Worm (Caenorhabditis elegans): Measurements from ENCODE around the gene sre-32.

Gene sre-32

DNA sequence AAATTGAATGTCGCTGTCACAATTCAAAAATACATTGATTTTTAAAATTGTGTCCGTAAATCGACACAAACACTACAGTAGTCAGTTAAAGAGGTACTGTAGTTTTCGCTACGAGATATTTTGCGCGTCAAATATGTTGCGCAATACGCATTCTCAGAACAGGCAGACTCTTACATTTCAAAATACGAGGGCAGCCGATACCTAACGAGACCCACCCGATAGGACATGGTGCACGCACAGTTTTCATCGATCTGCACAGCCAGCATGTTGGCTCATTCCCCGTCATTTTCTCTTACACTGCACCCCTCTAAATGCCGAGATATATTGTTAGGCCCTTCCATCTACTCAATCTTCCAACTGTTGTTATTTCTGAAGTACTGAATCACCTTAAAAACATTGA lies 5.7 kb upstream of the sre-32 start, which contains the start of gene F15A4.2:
Gene F15A4.2 (plus strand): TSS at position 301 of the 400 bp plus-strand sequence.
- TF ChIP-seq mdl-1 (tag; optimal IDR thresholded peaks at IDR 0.05) (no peak), C34B4.2 (tag; optimal IDR thresholded peaks at IDR 0.05) (no peak), rnt-1 (tag; optimal IDR thresholded peaks at IDR 0.05) (no peak), nhr-11 (tag; optimal IDR thresholded peaks at IDR 0.05) (no peak), dpl-1 (GFP tag; optimal IDR thresholded peaks at IDR 0.05) (no peak), lin-13 (GFP tag; optimal IDR thresholded peaks at IDR 0.05) (no peak), lin-35 (GFP tag; optimal IDR thresholded peaks at IDR 0.05) (no peak), zip-4 (GFP tag; optimal IDR thresholded peaks at IDR 0.05) (no peak), blmp-1 (tag; optimal IDR thresholded peaks at IDR 0.05) (no peak), alr-1 (tag; optimal IDR thresholded peaks at IDR 0.05; ENCODE audit: borderline replicate concordance) (no peak)

ce11 chrII:12460602-12461453 lies 4.3 kb upstream of the sre-32 start, which contains the start of gene tag-280:
Gene tag-280 (plus strand): TSS chrII:12460652.
- TF ChIP-seq efl-1 (optimal IDR thresholded peaks at IDR 0.05), result no peak
- TF ChIP-seq efl-1 (GFP tag; optimal IDR thresholded peaks at IDR 0.05 in 1 of 2), result peak in 1 of 2 experiments; percentile 59
- no peak for TF ChIP-seq zag-1 (tag; optimal IDR thresholded peaks at IDR 0.05)

DNA sequence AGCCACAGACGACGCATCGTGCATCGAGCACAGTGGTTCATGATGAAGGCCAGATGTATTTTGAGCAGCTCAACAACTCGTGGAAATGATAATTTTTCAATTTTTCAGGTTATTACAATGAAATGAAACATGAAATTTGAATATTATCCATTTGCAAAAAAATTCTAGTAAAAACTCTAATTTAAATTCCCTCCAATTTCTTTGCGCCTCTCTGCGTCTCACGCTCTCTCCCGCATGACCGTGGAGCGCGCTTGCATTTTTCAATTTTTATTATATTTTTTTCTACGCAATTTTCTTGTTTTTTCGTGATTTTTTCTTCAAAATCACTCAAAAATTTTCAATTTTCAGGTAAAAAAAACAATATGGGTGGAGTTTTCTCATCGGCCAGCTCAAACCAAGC lies 2.9 kb upstream of the sre-32 start, which contains the start of gene tag-281:
Gene tag-281 (plus strand): TSS at position 340 of the 400 bp plus-strand sequence.
- TF ChIP-seq sox-4 (tag; optimal IDR thresholded peaks at IDR 0.05) (peak; percentile 45), nhr-85 (tag) (peak; percentile 93), F16B12.6 (tag; optimal IDR thresholded peaks at IDR 0.05) (peak; percentile 72), nhr-76 (tag; optimal IDR thresholded peaks at IDR 0.05) (no peak), mdl-1 (tag; optimal IDR thresholded peaks at IDR 0.05) (peak in 1 of 2 experiments; percentile 69), nhr-11 (tag; optimal IDR thresholded peaks at IDR 0.05) (peak; percentile 71), jun-1 (tag; optimal IDR thresholded peaks at IDR 0.05) (peak; percentile 86), snpc-4 (tag; optimal IDR thresholded peaks at IDR 0.05) (peak; percentile 85), aha-1 (tag; optimal IDR thresholded peaks at IDR 0.05) (peak; percentile 74), fos-1 (tag; optimal IDR thresholded peaks at IDR 0.05) (peak; percentile 78), rnt-1 (tag; optimal IDR thresholded peaks at IDR 0.05) (peak; percentile 91), unc-130 (tag; optimal IDR thresholded peaks at IDR 0.05) (peak; percentile 70), lir-3 (tag; optimal IDR thresholded peaks at IDR 0.05; ENCODE audit: poor library complexity) (peak; percentile 57), ceh-8 (GFP tag; optimal IDR thresholded peaks at IDR 0.05) (peak; percentile 62), ceh-88 (GFP tag; IDR thresholded peaks at IDR 0.05) (peak; percentile 54; the same call in 1 of the 2 replicates), ama-1 (optimal IDR thresholded peaks at IDR 0.05) (no peak), elt-3 (tag; optimal IDR thresholded peaks at IDR 0.05) (peak in 2 of 6 experiments; percentile 74 to 86), ceh-63 (GFP tag; optimal IDR thresholded peaks at IDR 0.05) (no peak), dpl-1 (GFP tag; optimal IDR thresholded peaks at IDR 0.05) (peak; percentile 98 to 99 (median 98)), xbp-1 (tag; optimal IDR thresholded peaks at IDR 0.05) (peak; percentile 87), ceh-90 (tag; optimal IDR thresholded peaks at IDR 0.05) (peak; percentile 20), snu-23 (GFP tag; optimal IDR thresholded peaks at IDR 0.05) (peak; percentile 91), nhr-19 (GFP tag; conservative IDR thresholded peaks at IDR 0.05) (peak; percentile 89), fkh-4 (tag; optimal IDR thresholded peaks at IDR 0.05; ENCODE audit: borderline replicate concordance) (no peak), blmp-1 (tag; optimal IDR thresholded peaks at IDR 0.05) (peak; percentile 65), nhr-28 (tag; optimal IDR thresholded peaks at IDR 0.05) (no peak), efl-3 (GFP tag; optimal IDR thresholded peaks at IDR 0.05) (no peak), nhr-12 (tag; optimal IDR thresholded peaks at IDR 0.05) (no peak), lin-14 (GFP tag; optimal IDR thresholded peaks at IDR 0.05) (peak; percentile 89), efl-1 (optimal IDR thresholded peaks at IDR 0.05) (peak; percentile 97 to 99), efl-1 (GFP tag; optimal IDR thresholded peaks at IDR 0.05 in 1 of 2) (peak; percentile 98 to 100), lsy-2 (tag; optimal IDR thresholded peaks at IDR 0.05) (peak; percentile 91 to 93), skn-1 (tag; optimal IDR thresholded peaks at IDR 0.05) (peak; percentile 84), zip-4 (GFP tag; optimal IDR thresholded peaks at IDR 0.05) (peak; percentile 42), nhr-84 (tag; optimal IDR thresholded peaks at IDR 0.05) (no peak), unc-62 (GFP tag; optimal IDR thresholded peaks at IDR 0.05) (no peak), alr-1 (tag; optimal IDR thresholded peaks at IDR 0.05; ENCODE audit: borderline replicate concordance) (no peak), hpl-2 (GFP tag; optimal IDR thresholded peaks at IDR 0.05) (no peak), sptf-1 (tag; optimal IDR thresholded peaks at IDR 0.05) (no peak), mep-1 (tag; optimal IDR thresholded peaks at IDR 0.05) (peak; percentile 91), unc-86 (tag; optimal IDR thresholded peaks at IDR 0.05) (peak; percentile 86), lin-39 (tag; optimal IDR thresholded peaks at IDR 0.05) (peak; percentile 84)
